Worm (Caenorhabditis elegans): ENCODE results near the gene K10H10.13.

- TF ChIP-seq snpc-4 (tag; optimal IDR thresholded peaks at IDR 0.05) (no peak), unc-39 (tag; optimal IDR thresholded peaks at IDR 0.05) (no peak), unc-62 (GFP tag; optimal IDR thresholded peaks at IDR 0.05) (no peak), blmp-1 (tag; optimal IDR thresholded peaks at IDR 0.05) (no peak), nhr-2 (tag; optimal IDR thresholded peaks at IDR 0.05) (no peak), nhr-76 (tag; optimal IDR thresholded peaks at IDR 0.05) (no peak), lin-13 (tag; optimal IDR thresholded peaks at IDR 0.05) (no peak), lsy-2 (tag; optimal IDR thresholded peaks at IDR 0.05) (no peak), elt-3 (tag; optimal IDR thresholded peaks at IDR 0.05) (no peak), mep-1 (tag; optimal IDR thresholded peaks at IDR 0.05) (no peak), nhr-12 (tag; optimal IDR thresholded peaks at IDR 0.05) (no peak), nhr-237 (tag; optimal IDR thresholded peaks at IDR 0.05) (no peak)
Observed at ce11 chrII:14515017-14515416, 3.9 kb upstream of the K10H10.13 start, which contains the start of gene K10H10.9.
